Fruit fly (Drosophila melanogaster) whole organism, wandering third instar larva: ENCODE results near the gene CG9547.

Source experiments
- Abd-B ChIP-seq: fragments of >200 bp; optimal IDR thresholded peaks from 2 replicates; lab custom pipeline; 2017; ENCODE audit warnings: missing biosample characterization, missing genetic modification characterization
- CrebA ChIP-seq: fragments of 200-800 bp; sonication (Bioruptor generic); optimal IDR thresholded peaks from 2 replicates; lab custom pipeline; 2016; ENCODE audit warnings: missing biosample characterization, mild to moderate bottlenecking, missing genetic modification characterization, borderline replicate concordance
- Mio ChIP-seq: sonication (Bioruptor generic); optimal IDR thresholded peaks from 2 replicates; lab custom pipeline; 2016; ENCODE audit warnings: missing biosample characterization, missing genetic modification characterization
- N ChIP-seq: fragments of >200 bp; optimal IDR thresholded peaks from 2 replicates; lab custom pipeline; 2018; ENCODE audit warnings: missing biosample characterization, missing external identifiers, missing genetic modification characterization
- Sp1 ChIP-seq: fragments of 200-800 bp; sonication (Bioruptor generic); optimal IDR thresholded peaks from 3 replicates; lab custom pipeline; 2019; ENCODE audit warnings: missing biosample characterization, mild to moderate bottlenecking, missing genetic modification characterization, moderate library complexity
- dmrt93B ChIP-seq: fragments of 200-800 bp; sonication (Bioruptor generic); optimal IDR thresholded peaks from 2 replicates; lab custom pipeline; 2018; ENCODE audit warnings: missing biosample characterization, mild to moderate bottlenecking, missing genetic modification characterization
- fru ChIP-seq: fragments of 200-800 bp; sonication (Bioruptor generic); optimal IDR thresholded peaks from 3 replicates; lab custom pipeline; 2016; ENCODE audit warnings: missing biosample characterization, mild to moderate bottlenecking, missing genetic modification characterization
- h ChIP-seq: fragments of 200-800 bp; sonication (Bioruptor generic); optimal IDR thresholded peaks from 3 replicates; lab custom pipeline; 2016; ENCODE audit warnings: missing biosample characterization, mild to moderate bottlenecking, missing genetic modification characterization
- lola ChIP-seq: fragments of >200 bp; optimal IDR thresholded peaks from 2 replicates; lab custom pipeline; 2017; ENCODE audit warnings: missing biosample characterization, missing genetic modification characterization
- pan ChIP-seq: fragments of >200 bp; optimal IDR thresholded peaks from 2 replicates; lab custom pipeline; 2017
- psq ChIP-seq: fragments of 200-800 bp; sonication (Bioruptor generic); optimal IDR thresholded peaks from 3 replicates; lab custom pipeline; 2017; ENCODE audit warnings: missing biosample characterization, mild to moderate bottlenecking, missing genetic modification characterization, moderate library complexity
- rgr ChIP-seq: fragments of 200-800 bp; sonication (Bioruptor generic); optimal IDR thresholded peaks from 3 replicates; lab custom pipeline; 2016; ENCODE audit warnings: missing biosample characterization, mild to moderate bottlenecking, missing genetic modification characterization
- sage ChIP-seq: fragments of 200-800 bp; sonication (Bioruptor generic); optimal IDR thresholded peaks from 2 replicates; lab custom pipeline; 2016; ENCODE audit warnings: missing biosample characterization, mild to moderate bottlenecking, missing genetic modification characterization
- tai ChIP-seq: sonication (Bioruptor generic); optimal IDR thresholded peaks from 2 replicates; lab custom pipeline; 2016; ENCODE audit warnings: missing biosample characterization, missing genetic modification characterization

dm6 chr2L:6480212-6480994, 13.9 kb downstream of the CG9547 start, which contains the start of the genes Sec61alpha and Daxx:
- no peak for TF ChIP-seq sage (GFP tag; lab: Kevin White, UChicago)
- peak; percentile 77 for TF ChIP-seq fru (GFP tag; lab: Kevin White, UChicago)
- peak; percentile 69 for TF ChIP-seq psq (GFP tag; lab: Kevin White, UChicago)
- no peak for TF ChIP-seq tai (GFP tag; lab: Kevin White, UChicago)
- peak; percentile 65 for TF ChIP-seq Mio
- TF ChIP-seq dmrt93B (GFP tag; lab: Kevin White, UChicago): no peak
- no peak for TF ChIP-seq N (GFP tag; lab: Kevin White, UChicago)
- TF ChIP-seq Abd-B: no peak
- peak; percentile 85 for TF ChIP-seq h (GFP tag; lab: Kevin White, UChicago)
- TF ChIP-seq lola (GFP tag; lab: Kevin White, UChicago): no peak
- TF ChIP-seq CrebA (GFP tag; lab: Kevin White, UChicago): peak; percentile 97
- peak; percentile 78 for TF ChIP-seq rgr (GFP tag; lab: Kevin White, UChicago)
- no peak for TF ChIP-seq pan (lab: Kevin White, UChicago)
- TF ChIP-seq Sp1: peak; percentile 72
